Worm (Caenorhabditis elegans) whole organism, early embryonic: Measurements from ENCODE around the gene cyp-35A4.

ENCODE experiments used
- B0310.2 ChIP-seq: sonication (generic microtip); optimal IDR thresholded peaks from 2 replicates; lab custom pipeline; 2016; ENCODE audit warnings: mild to moderate bottlenecking, missing genetic modification characterization, missing compliant biosample characterization
- aly-1 ChIP-seq: sonication (generic microtip); optimal IDR thresholded peaks from 2 replicates; lab custom pipeline; 2016; ENCODE audit warnings: missing genetic modification characterization, missing compliant biosample characterization
- ama-1 ChIP-seq: fragments of 150-350 bp; optimal IDR thresholded peaks from 2 replicates; lab custom pipeline; 2014
- ceh-13 ChIP-seq: fragments of 200-800 bp; sonication (Bioruptor generic); optimal IDR thresholded peaks from 2 replicates; lab custom pipeline; 2018; ENCODE audit warnings: mild to moderate bottlenecking, missing genetic modification characterization, missing compliant biosample characterization
- ceh-36 ChIP-seq: sonication (generic microtip); optimal IDR thresholded peaks from 2 replicates; lab custom pipeline; 2016; ENCODE audit warnings: missing genetic modification characterization, inconsistent platforms, missing compliant biosample characterization
- ets-7 ChIP-seq: sonication (generic microtip); optimal IDR thresholded peaks from 2 replicates; lab custom pipeline; 2016; ENCODE audit warnings: missing genotype, missing genetic modification characterization, missing compliant biosample characterization
- flt-1 ChIP-seq: fragments of 200-800 bp; sonication (Bioruptor generic); IDR thresholded peaks from 2 replicates; pipeline ENCODE4 v1.3.6; 2022; ENCODE audit warnings: missing genetic modification characterization, missing compliant biosample characterization
- hmbx-1 ChIP-seq: sonication (generic microtip); optimal IDR thresholded peaks from 2 replicates; lab custom pipeline; 2016; ENCODE audit warnings: mild to moderate bottlenecking, missing genetic modification characterization, missing compliant biosample characterization
- hmg-4 ChIP-seq: fragments of 200-800 bp; sonication (Bioruptor generic); optimal IDR thresholded peaks from 2 replicates; lab custom pipeline; 2018; ENCODE audit warnings: mild to moderate bottlenecking, missing genetic modification characterization, missing compliant biosample characterization
- hnd-1 ChIP-seq: sonication (generic microtip); optimal IDR thresholded peaks from 2 replicates; lab custom pipeline; 2016; ENCODE audit warnings: missing genetic modification characterization, missing compliant biosample characterization
- pes-1 ChIP-seq: fragments of 200-800 bp; sonication (Bioruptor generic); IDR thresholded peaks from 2 replicates; pipeline ENCODE4 v1.3.6; 2022; ENCODE audit warnings: missing genetic modification reagents, missing genetic modification characterization, missing compliant biosample characterization
- scrt-1 ChIP-seq: fragments of 200-800 bp; sonication (Bioruptor generic); IDR thresholded peaks from 2 replicates; pipeline ENCODE4 v1.3.6; 2022; ENCODE audit warnings: missing genetic modification characterization, missing compliant biosample characterization
- tbx-11 ChIP-seq: fragments of 200-800 bp; sonication (Bioruptor generic); IDR thresholded peaks from 2 replicates; pipeline ENCODE4 v1.3.6; 2022; ENCODE audit warnings: missing genetic modification characterization, missing compliant biosample characterization
- tbx-37 ChIP-seq: fragments of 200-800 bp; sonication (Bioruptor generic); conservative IDR thresholded peaks from 2 replicates; pipeline ENCODE4 v1.3.6; 2022; ENCODE audit warnings: missing genetic modification reagents, missing genetic modification characterization, missing compliant biosample characterization
- tra-4 ChIP-seq: sonication (generic microtip); optimal IDR thresholded peaks from 2 replicates; lab custom pipeline; 2017; ENCODE audit warnings: missing genetic modification characterization, missing compliant biosample characterization

Gene cyp-35A4

DNA sequence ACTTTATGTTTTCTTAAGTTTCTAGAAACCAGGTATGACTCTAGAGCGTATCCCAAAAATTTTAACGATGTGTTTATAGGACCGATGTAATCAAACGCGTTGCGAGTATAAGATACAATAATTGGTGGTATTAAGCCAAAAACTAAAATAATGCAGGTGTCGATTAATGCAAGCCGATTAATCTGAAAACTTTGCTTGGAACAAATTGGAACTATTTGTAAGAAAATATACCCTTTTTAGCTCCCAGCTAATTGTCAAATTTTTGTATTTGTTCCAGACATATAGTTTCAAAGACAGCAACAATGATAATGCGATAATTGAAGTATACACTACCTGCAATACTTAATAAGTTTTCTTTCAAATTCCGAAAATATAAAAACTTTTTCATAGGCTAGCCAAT is 49.9 kb downstream of the cyp-35A4 start, which contains the start of gene srh-211:
srh-211 (minus strand) TSS at position 101 of the 400 bp plus-strand sequence.
- TF ChIP-seq flt-1 (GFP tag; lab: Robert Waterston, UW), result no peak
- TF ChIP-seq hmbx-1, result no peak
- TF ChIP-seq tbx-11, result no peak
- no peak for TF ChIP-seq ets-7 (tag; lab: Kevin White, UChicago)
- no peak for TF ChIP-seq hmg-4 (GFP tag; lab: Kevin White, UChicago)
- no peak for TF ChIP-seq tbx-37
- no peak for TF ChIP-seq ceh-13
- no peak for TF ChIP-seq ama-1 (lab: Kevin White, UChicago)

DNA sequence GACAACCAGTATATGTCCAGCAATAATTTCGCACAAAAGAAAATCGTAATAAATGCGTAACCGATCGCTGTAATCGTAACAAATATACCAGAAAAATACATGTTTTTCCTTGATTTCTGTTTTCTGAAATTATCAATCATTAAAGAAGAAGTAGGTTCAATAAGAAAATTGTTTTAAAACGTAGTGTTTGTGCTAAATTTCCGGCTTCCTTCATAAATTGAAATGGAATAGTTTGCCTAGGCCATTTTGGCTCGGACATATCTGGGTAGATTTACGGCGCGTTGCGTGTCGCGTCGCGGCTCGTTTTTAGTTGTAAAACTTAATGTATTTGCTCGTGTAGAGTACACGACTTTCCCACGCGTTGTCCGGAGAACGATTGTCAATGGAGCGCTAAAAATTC is 51.5 kb downstream of the cyp-35A4 start, which contains the start of gene F38H12.5:
F38H12.5 (minus strand) TSS at position 101 of the 400 bp plus-strand sequence.
- TF ChIP-seq pes-1 (GFP tag; lab: Robert Waterston, UW) (no peak), ets-7 (tag; lab: Kevin White, UChicago) (no peak), tra-4 (no peak), hmbx-1 (no peak), aly-1 (no peak), B0310.2 (no peak), scrt-1 (no peak), ceh-13 (no peak), ceh-36 (no peak), tbx-11 (no peak), hnd-1 (no peak)
